Worm (Caenorhabditis elegans): Measurements from ENCODE around the gene tbcb-1.
A peak's percentile ranks its signal among the peaks of the same experiment; 100 is the strongest.

The tbcb-1 gene

ce11 chrV:13591504-13592174, at the start of gene tbcb-1:
TSS of gene tbcb-1 (plus strand) at chrV:13592124.
- TF ChIP-seq T20F7.1 (GFP tag; optimal IDR thresholded peaks at IDR 0.05), result peak; percentile 46
- TF ChIP-seq lin-39 (tag; optimal IDR thresholded peaks at IDR 0.05), result no peak
- peak; percentile 93 for TF ChIP-seq lin-38 (GFP tag; IDR thresholded peaks at IDR 0.05)
- peak; percentile 82 for TF ChIP-seq mes-2 (tag; optimal IDR thresholded peaks at IDR 0.05; ENCODE audit: poor library complexity, severe bottlenecking)
- peak; percentile 56 for TF ChIP-seq dpl-1 (GFP tag; optimal IDR thresholded peaks at IDR 0.05)
- no peak for TF ChIP-seq pqm-1 (tag; optimal IDR thresholded peaks at IDR 0.05)
- TF ChIP-seq unc-62 (GFP tag; optimal IDR thresholded peaks at IDR 0.05 in 1 of 2), result peak in 1 of 2 experiments; percentile 53
- no peak for TF ChIP-seq unc-62 (tag; optimal IDR thresholded peaks at IDR 0.05)

DNA sequence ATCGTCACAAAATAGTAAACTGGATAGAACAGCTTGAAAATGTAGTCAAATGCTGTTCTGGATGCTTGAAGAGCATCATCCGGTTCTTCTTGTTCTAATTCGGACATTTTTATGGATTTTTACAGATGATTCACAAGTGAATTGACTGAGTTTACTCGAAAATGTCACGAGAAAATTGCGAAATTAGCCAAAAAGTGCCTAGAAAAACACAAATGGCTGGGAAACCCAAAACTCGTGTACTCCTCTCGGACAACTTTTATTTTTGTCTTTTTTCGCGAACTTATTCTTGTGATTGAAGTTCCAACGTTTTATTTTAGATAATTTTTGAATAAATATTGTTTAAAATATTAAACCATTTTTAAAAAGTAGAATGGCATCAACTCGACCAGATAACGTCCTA, 40.3 kb upstream of the tbcb-1 start, which contains the start of the genes C56A3.4 and C56A3.5:
Gene C56A3.4, minus strand, starts transcription at position 154 of the 400 bp plus-strand sequence.
Gene C56A3.5, plus strand, starts transcription at position 367 of the 400 bp plus-strand sequence.
- TF ChIP-seq madf-5 (GFP tag; IDR thresholded peaks at IDR 0.05), result no peak
- TF ChIP-seq nhr-48 (tag; optimal IDR thresholded peaks at IDR 0.05), result no peak
- no peak for TF ChIP-seq php-3 (GFP tag; IDR thresholded peaks at IDR 0.05)
- peak in 1 of 2 experiments; percentile 78 for TF ChIP-seq lsy-2 (tag; optimal IDR thresholded peaks at IDR 0.05)
- no peak for TF ChIP-seq egl-27 (tag; optimal IDR thresholded peaks at IDR 0.05)
- TF ChIP-seq dpl-1 (GFP tag; optimal IDR thresholded peaks at IDR 0.05), result peak; percentile 61
- no peak for TF ChIP-seq spr-1 (tag; optimal IDR thresholded peaks at IDR 0.05)
- no peak for TF ChIP-seq Y5F2A.4 (GFP tag; optimal IDR thresholded peaks at IDR 0.05)
- TF ChIP-seq rbr-2 (tag; optimal IDR thresholded peaks at IDR 0.05), result peak; percentile 14
- no peak for TF ChIP-seq F44E2.7 (GFP tag; IDR thresholded peaks at IDR 0.05)
- no peak for TF ChIP-seq snpc-4 (tag; optimal IDR thresholded peaks at IDR 0.05)
- TF ChIP-seq D1046.2 (GFP tag; IDR thresholded peaks at IDR 0.05), result no peak
- no peak for TF ChIP-seq mdl-1 (tag; optimal IDR thresholded peaks at IDR 0.05)
- TF ChIP-seq mes-2 (tag; optimal IDR thresholded peaks at IDR 0.05; ENCODE audit: poor library complexity, severe bottlenecking), result peak; percentile 94
- no peak for TF ChIP-seq lin-1 (GFP tag; IDR thresholded peaks at IDR 0.05)
- no peak for TF ChIP-seq cey-2 (tag; optimal IDR thresholded peaks at IDR 0.05; ENCODE audit: borderline replicate concordance, insufficient read depth)
- no peak for TF ChIP-seq ztf-7 (tag; optimal IDR thresholded peaks at IDR 0.05)
- no peak for TF ChIP-seq R02D3.7 (tag; optimal IDR thresholded peaks at IDR 0.05)
- TF ChIP-seq F37D6.2 (tag; optimal IDR thresholded peaks at IDR 0.05), result no peak
- no peak for TF ChIP-seq ctbp-1 (GFP tag; IDR thresholded peaks at IDR 0.05)
- TF ChIP-seq mxl-2 (GFP tag; conservative IDR thresholded peaks at IDR 0.05), result no peak
- peak; percentile 88 for TF ChIP-seq hlh-30 (tag; optimal IDR thresholded peaks at IDR 0.05; ENCODE audit: insufficient read depth)
- peak; percentile 1 for TF ChIP-seq dve-1 (tag; optimal IDR thresholded peaks at IDR 0.05; ENCODE audit: insufficient read depth)
- TF ChIP-seq T20F7.1 (GFP tag; optimal IDR thresholded peaks at IDR 0.05), result peak; percentile 68
- TF ChIP-seq sdz-12 (GFP tag; optimal IDR thresholded peaks at IDR 0.05), result no peak
- no peak for TF ChIP-seq daf-12 (tag; optimal IDR thresholded peaks at IDR 0.05)
- no peak for TF ChIP-seq jun-1 (tag; optimal IDR thresholded peaks at IDR 0.05)
- TF ChIP-seq mep-1 (tag; optimal IDR thresholded peaks at IDR 0.05), result peak; percentile 49
- TF ChIP-seq aha-1 (tag), result peak; percentile 74
- TF ChIP-seq hif-1 (tag; optimal IDR thresholded peaks at IDR 0.05), result peak in 1 of 2 experiments; percentile 78
- TF ChIP-seq nhr-6 (tag; optimal IDR thresholded peaks at IDR 0.05), result peak; percentile 78
- peak; percentile 25 for TF ChIP-seq unc-130 (GFP tag; optimal IDR thresholded peaks at IDR 0.05)
- peak; percentile 57 for TF ChIP-seq lin-38 (GFP tag; IDR thresholded peaks at IDR 0.05)
- no peak for TF ChIP-seq Y48G9A.11 (GFP tag; IDR thresholded peaks at IDR 0.05)
- TF ChIP-seq ceh-44 (GFP tag; IDR thresholded peaks at IDR 0.05), result no peak
- TF ChIP-seq daf-19 (GFP tag; conservative IDR thresholded peaks at IDR 0.05), result no peak
